Worm (Caenorhabditis elegans): ENCODE measurements around the gene ZK662.6.

ce11 chrX:15751245-15751644 is 32.8 kb downstream of the ZK662.6 start:
- no peak for TF ChIP-seq ama-1 (optimal IDR thresholded peaks at IDR 0.05)
- no peak for TF ChIP-seq tbx-37 (GFP tag; conservative IDR thresholded peaks at IDR 0.05)
- no peak for TF ChIP-seq ceh-13 (GFP tag; optimal IDR thresholded peaks at IDR 0.05)
- no peak for TF ChIP-seq tra-4 (tag; optimal IDR thresholded peaks at IDR 0.05)
- TF ChIP-seq ceh-36 (tag; optimal IDR thresholded peaks at IDR 0.05), result no peak
- no peak for TF ChIP-seq B0310.2 (tag; optimal IDR thresholded peaks at IDR 0.05)
- no peak for TF ChIP-seq hnd-1 (tag; optimal IDR thresholded peaks at IDR 0.05)
- TF ChIP-seq flt-1 (GFP tag; IDR thresholded peaks at IDR 0.05), result no peak
- TF ChIP-seq sea-1 (GFP tag; conservative IDR thresholded peaks at IDR 0.05), result no peak

Measured in whole organism, early embryonic.